Worm (Caenorhabditis elegans): Measurements from ENCODE around the gene unc-69.

Gene unc-69

DNA sequence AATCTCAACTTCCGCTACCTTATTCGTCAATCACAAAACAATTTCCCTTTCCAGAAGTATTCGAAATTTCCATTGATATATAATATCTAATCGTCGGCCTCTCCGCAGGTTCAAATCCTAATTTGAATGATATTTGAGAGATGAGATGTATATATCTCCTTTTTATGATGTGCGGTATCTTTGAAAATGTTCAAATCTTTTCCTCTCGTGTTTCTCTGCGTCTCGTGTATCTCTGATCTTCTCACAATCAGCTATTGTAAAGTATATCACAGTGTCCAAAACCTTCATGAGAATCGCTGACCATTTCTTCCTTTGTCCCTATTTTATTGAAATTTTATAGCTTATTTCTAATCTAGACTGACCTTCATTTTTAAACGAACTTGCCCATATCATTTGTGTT lies 28.9 kb upstream of the unc-69 start:
- no peak for TF ChIP-seq fos-1 (tag; optimal IDR thresholded peaks at IDR 0.05)
- no peak for TF ChIP-seq unc-62 (GFP tag; optimal IDR thresholded peaks at IDR 0.05)
- no peak for TF ChIP-seq skn-1 (tag; optimal IDR thresholded peaks at IDR 0.05)
- no peak for TF ChIP-seq ztf-11 (tag; optimal IDR thresholded peaks at IDR 0.05)
- no peak for TF ChIP-seq nhr-10 (tag; optimal IDR thresholded peaks at IDR 0.05)
- TF ChIP-seq sma-9 (GFP tag; optimal IDR thresholded peaks at IDR 0.05) = peak; percentile 9
- no peak for TF ChIP-seq sma-9 (tag; optimal IDR thresholded peaks at IDR 0.05)
- TF ChIP-seq sma-3 (GFP tag; optimal IDR thresholded peaks at IDR 0.05) = no peak

ce11 chrIII:10290541-10290940 lies 28.2 kb upstream of the unc-69 start:
- TF ChIP-seq unc-39 (tag; optimal IDR thresholded peaks at IDR 0.05) (no peak), nhr-25 (tag; optimal IDR thresholded peaks at IDR 0.05) (peak; percentile 77), ztf-1 (GFP tag; conservative IDR thresholded peaks at IDR 0.05) (no peak), unc-62 (GFP tag; optimal IDR thresholded peaks at IDR 0.05) (no peak), sem-4 (tag; optimal IDR thresholded peaks at IDR 0.05) (no peak), F13H6.1 (tag; optimal IDR thresholded peaks at IDR 0.05) (no peak), egl-27 (tag; optimal IDR thresholded peaks at IDR 0.05) (no peak), C34F6.9 (tag; optimal IDR thresholded peaks at IDR 0.05) (no peak), lin-13 (GFP tag; optimal IDR thresholded peaks at IDR 0.05) (no peak), blmp-1 (tag; optimal IDR thresholded peaks at IDR 0.05; ENCODE audit: insufficient read depth) (peak; percentile 19), R02D3.7 (tag; optimal IDR thresholded peaks at IDR 0.05) (no peak), nhr-21 (tag; optimal IDR thresholded peaks at IDR 0.05) (no peak), alr-1 (tag; optimal IDR thresholded peaks at IDR 0.05) (no peak), ceh-16 (tag; optimal IDR thresholded peaks at IDR 0.05) (no peak), snpc-4 (tag; optimal IDR thresholded peaks at IDR 0.05) (no peak), fos-1 (tag; optimal IDR thresholded peaks at IDR 0.05) (peak; percentile 63), mdl-1 (tag; optimal IDR thresholded peaks at IDR 0.05) (no peak), elt-1 (tag; optimal IDR thresholded peaks at IDR 0.05) (no peak), nhr-237 (tag; optimal IDR thresholded peaks at IDR 0.05) (no peak), zag-1 (tag; optimal IDR thresholded peaks at IDR 0.05) (no peak), ama-1 (optimal IDR thresholded peaks at IDR 0.05) (no peak), ztf-11 (tag; optimal IDR thresholded peaks at IDR 0.05) (no peak), elt-3 (tag; optimal IDR thresholded peaks at IDR 0.05) (no peak), lsy-2 (tag; optimal IDR thresholded peaks at IDR 0.05) (peak in 1 of 2 experiments; percentile 5), gmeb-1 (tag; optimal IDR thresholded peaks at IDR 0.05) (no peak), nhr-129 (tag; optimal IDR thresholded peaks at IDR 0.05) (peak; percentile 77), mab-5 (tag; optimal IDR thresholded peaks at IDR 0.05) (no peak), nhr-12 (tag; optimal IDR thresholded peaks at IDR 0.05) (no peak), lin-11 (tag; optimal IDR thresholded peaks at IDR 0.05) (no peak), sma-3 (GFP tag; optimal IDR thresholded peaks at IDR 0.05) (peak; percentile 25), Y55F3AM.14 (GFP tag; optimal IDR thresholded peaks at IDR 0.05) (no peak), mbf-1 (tag; optimal IDR thresholded peaks at IDR 0.05) (no peak), nhr-11 (tag; optimal IDR thresholded peaks at IDR 0.05) (no peak), nhr-6 (tag; optimal IDR thresholded peaks at IDR 0.05) (no peak), nhr-77 (tag; optimal IDR thresholded peaks at IDR 0.05) (no peak), nhr-10 (tag; optimal IDR thresholded peaks at IDR 0.05) (no peak), dmd-4 (tag; optimal IDR thresholded peaks at IDR 0.05) (no peak), ceh-82 (tag; optimal IDR thresholded peaks at IDR 0.05) (no peak), ZK546.5 (tag; optimal IDR thresholded peaks at IDR 0.05) (no peak), unc-55 (GFP tag; optimal IDR thresholded peaks at IDR 0.05) (no peak), skn-1 (tag; optimal IDR thresholded peaks at IDR 0.05) (no peak), crh-2 (tag; optimal IDR thresholded peaks at IDR 0.05) (peak; percentile 22), nhr-23 (tag; optimal IDR thresholded peaks at IDR 0.05) (no peak), peb-1 (tag; optimal IDR thresholded peaks at IDR 0.05) (no peak), aly-2 (tag; optimal IDR thresholded peaks at IDR 0.05) (no peak), sma-9 (GFP tag; optimal IDR thresholded peaks at IDR 0.05) (peak; percentile 48), sma-9 (tag; optimal IDR thresholded peaks at IDR 0.05) (no peak), ztf-4 (tag; optimal IDR thresholded peaks at IDR 0.05) (no peak), lin-39 (tag; optimal IDR thresholded peaks at IDR 0.05) (no peak)
